Worm (Caenorhabditis elegans) whole organism, L1 larva: ENCODE measurements around the gene B0302.2.

ENCODE experiments used
- C16A3.4 ChIP-seq: fragments of 150-350 bp; optimal IDR thresholded peaks from 2 replicates; lab custom pipeline; 2014; ENCODE audit warnings: missing biosample characterization, missing genetic modification characterization
- C34B4.2 ChIP-seq: sonication (generic microtip); optimal IDR thresholded peaks from 2 replicates; lab custom pipeline; 2017; ENCODE audit warnings: mild to moderate bottlenecking, missing genetic modification characterization, missing compliant biosample characterization
- F16B12.6 ChIP-seq: fragments of 150-350 bp; optimal IDR thresholded peaks from 2 replicates; lab custom pipeline; 2014; ENCODE audit warnings: missing biosample characterization, missing genetic modification characterization
- alr-1 ChIP-seq: fragments of 200-800 bp; sonication (Bioruptor generic); optimal IDR thresholded peaks from 2 replicates; lab custom pipeline; 2018; ENCODE audit warnings: borderline replicate concordance, mild to moderate bottlenecking, missing genetic modification characterization, missing compliant biosample characterization
- aly-2 ChIP-seq: fragments of 150-350 bp; optimal IDR thresholded peaks from 2 replicates; lab custom pipeline; 2014; ENCODE audit warnings: missing biosample characterization, missing genetic modification characterization
- ama-1 ChIP-seq: fragments of 150-350 bp; optimal IDR thresholded peaks from 2 replicates; lab custom pipeline; 2014
- ceh-8 ChIP-seq: fragments of 200-800 bp; sonication (Bioruptor generic); optimal IDR thresholded peaks from 2 replicates; lab custom pipeline; 2018; ENCODE audit warnings: mild to moderate bottlenecking, missing genetic modification characterization, moderate library complexity, missing compliant biosample characterization
- ceh-88 ChIP-seq: fragments of 200-800 bp; sonication (Bioruptor generic); IDR thresholded peaks from 2 replicates; pipeline ENCODE4 v1.3.6; 2022; ENCODE audit warnings: missing genetic modification characterization, missing compliant biosample characterization
- ceh-90 ChIP-seq: sonication (generic microtip); optimal IDR thresholded peaks from 2 replicates; lab custom pipeline; 2016; ENCODE audit warnings: missing genetic modification characterization, missing compliant biosample characterization
- ces-1 ChIP-seq: fragments of 150-350 bp; optimal IDR thresholded peaks from 2 replicates; lab custom pipeline; 2014; ENCODE audit warnings: missing biosample characterization, missing genetic modification reagents, missing genetic modification characterization
- efl-1 ChIP-seq, 4 experiments: fragments of 150-350 bp; optimal IDR thresholded peaks in 3 of 4; peaks in 1 of 4; 1 replicate in 1 of 4; 2 replicates in 3 of 4; lab custom pipeline; 2014; ENCODE audit warnings: missing biosample characterization in 2 of 4, missing genetic modification characterization in 2 of 4, missing genetic modification reagents in 2 of 4
- efl-3 ChIP-seq: fragments of 200-800 bp; sonication (Bioruptor generic); optimal IDR thresholded peaks from 2 replicates; lab custom pipeline; 2018; ENCODE audit warnings: mild to moderate bottlenecking, missing genetic modification characterization, missing compliant biosample characterization
- egl-13 ChIP-seq: sonication (generic microtip); optimal IDR thresholded peaks from 2 replicates; lab custom pipeline; 2016; ENCODE audit warnings: missing genotype, missing genetic modification reagents, missing genetic modification characterization, missing compliant biosample characterization
- egl-27 ChIP-seq, 2 experiments: fragments of 150-350 bp in 1 of 2; sonication (generic microtip); optimal IDR thresholded peaks; 3 replicates each; lab custom pipeline; 2017 to 2018; ENCODE audit warnings: missing biosample characterization in 2 of 2, missing genetic modification characterization in 2 of 2, missing genetic modification reagents in 2 of 2
- elt-2 ChIP-seq: sonication (generic microtip); optimal IDR thresholded peaks from 2 replicates; lab custom pipeline; 2016; ENCODE audit warnings: missing genetic modification characterization, mild to moderate bottlenecking, inconsistent platforms, missing compliant biosample characterization, missing genetic modification reagents
- elt-3 ChIP-seq, 6 experiments: fragments of 150-350 bp in 1 of 6; sonication (generic microtip); optimal IDR thresholded peaks; 2 replicates each; lab custom pipeline; 2017 to 2018; ENCODE audit warnings: missing biosample characterization in 6 of 6, missing genetic modification characterization in 6 of 6, inconsistent platforms in 1 of 6
- fkh-10 ChIP-seq: sonication (generic microtip); optimal IDR thresholded peaks from 2 replicates; lab custom pipeline; 2017; ENCODE audit warnings: missing biosample characterization, missing genetic modification reagents, missing genetic modification characterization
- fkh-4 ChIP-seq: sonication (generic microtip); optimal IDR thresholded peaks from 2 replicates; lab custom pipeline; 2016; ENCODE audit warnings: missing compliant biosample characterization, missing genetic modification characterization, borderline replicate concordance
- fkh-8 ChIP-seq: sonication (generic microtip); optimal IDR thresholded peaks from 2 replicates; lab custom pipeline; 2016; ENCODE audit warnings: mild to moderate bottlenecking, missing genetic modification characterization, missing compliant biosample characterization
- fos-1 ChIP-seq: fragments of 150-350 bp; optimal IDR thresholded peaks from 2 replicates; lab custom pipeline; 2014; ENCODE audit warnings: missing biosample characterization, missing genetic modification characterization
- grh-1 ChIP-seq: fragments of 200-800 bp; sonication (Bioruptor generic); IDR thresholded peaks from 2 replicates; pipeline ENCODE4 v1.3.6; 2022; ENCODE audit warnings: missing genetic modification reagents, missing genetic modification characterization, missing compliant biosample characterization
- hlh-17 ChIP-seq: fragments of 200-800 bp; sonication (Bioruptor generic); optimal IDR thresholded peaks from 2 replicates; lab custom pipeline; 2018; ENCODE audit warnings: missing genetic modification characterization, mild to moderate bottlenecking, missing compliant biosample characterization, moderate library complexity, borderline replicate concordance
- hlh-4 ChIP-seq: sonication (generic microtip); optimal IDR thresholded peaks from 2 replicates; lab custom pipeline; 2016; ENCODE audit warnings: mild to moderate bottlenecking, missing genetic modification characterization, missing compliant biosample characterization
- hpl-2 ChIP-seq: fragments of 150-350 bp; optimal IDR thresholded peaks from 2 replicates; lab custom pipeline; 2014; ENCODE audit warnings: missing biosample characterization, missing genetic modification reagents, missing genetic modification characterization
- irx-1 ChIP-seq: sonication (generic microtip); optimal IDR thresholded peaks from 2 replicates; lab custom pipeline; 2016; ENCODE audit warnings: missing genetic modification characterization, missing compliant biosample characterization
- isw-1 ChIP-seq: fragments of 200-800 bp; sonication (Bioruptor generic); IDR thresholded peaks from 2 replicates; pipeline ENCODE4 v1.3.6; 2022; ENCODE audit warnings: missing genetic modification characterization, missing compliant biosample characterization
- jun-1 ChIP-seq: fragments of 150-350 bp; optimal IDR thresholded peaks from 2 replicates; lab custom pipeline; 2014; ENCODE audit warnings: missing biosample characterization, missing genetic modification reagents, missing genetic modification characterization
- lin-15B ChIP-seq: fragments of 150-350 bp; sonication (generic microtip); optimal IDR thresholded peaks from 3 replicates; lab custom pipeline; 2014; ENCODE audit warnings: missing biosample characterization, missing genetic modification characterization
- lin-35 ChIP-seq, 2 experiments: fragments of 150-350 bp; optimal IDR thresholded peaks; 2 replicates each; lab custom pipeline; 2014; ENCODE audit warnings: missing biosample characterization in 2 of 2, missing genetic modification characterization in 2 of 2, missing genetic modification reagents in 2 of 2
- lir-3 ChIP-seq: sonication (generic microtip); optimal IDR thresholded peaks from 2 replicates; lab custom pipeline; 2016; ENCODE audit warnings: mild to moderate bottlenecking, missing genetic modification characterization, moderate library complexity, missing compliant biosample characterization; ENCODE audit not compliant: poor library complexity
- mab-9 ChIP-seq: fragments of 200-800 bp; sonication (Bioruptor generic); IDR thresholded peaks from 2 replicates; pipeline ENCODE4 v1.3.6; 2022; ENCODE audit warnings: missing genetic modification reagents, missing genetic modification characterization, missing compliant biosample characterization
- mdl-1 ChIP-seq, 2 experiments: fragments of 150-350 bp; optimal IDR thresholded peaks; 2 replicates each; lab custom pipeline; 2014 to 2017; ENCODE audit warnings: missing biosample characterization in 2 of 2, missing genetic modification characterization in 2 of 2, inconsistent platforms in 1 of 2
- nhr-12 ChIP-seq: sonication (generic microtip); optimal IDR thresholded peaks from 2 replicates; lab custom pipeline; 2017; ENCODE audit warnings: missing biosample characterization, missing genetic modification characterization
- nhr-19 ChIP-seq: fragments of 200-800 bp; sonication (Bioruptor generic); conservative IDR thresholded peaks from 2 replicates; pipeline ENCODE4 v1.3.6; 2022; ENCODE audit warnings: missing genetic modification characterization, missing compliant biosample characterization
- nhr-237 ChIP-seq: fragments of 150-350 bp; optimal IDR thresholded peaks from 2 replicates; lab custom pipeline; 2014; ENCODE audit warnings: missing biosample characterization, missing genetic modification characterization
- nhr-71 ChIP-seq: sonication (generic microtip); optimal IDR thresholded peaks from 2 replicates; lab custom pipeline; 2016; ENCODE audit warnings: mild to moderate bottlenecking, missing genetic modification characterization, moderate library complexity, missing compliant biosample characterization
- nhr-76 ChIP-seq: sonication (generic microtip); optimal IDR thresholded peaks from 2 replicates; lab custom pipeline; 2017; ENCODE audit warnings: missing biosample characterization, missing genetic modification characterization
- nhr-77 ChIP-seq: fragments of 150-350 bp; optimal IDR thresholded peaks from 2 replicates; lab custom pipeline; 2014; ENCODE audit warnings: missing biosample characterization, missing genetic modification characterization
- nhr-85 ChIP-seq: sonication (generic microtip); peaks from one replicate; lab custom pipeline; 2016; ENCODE audit warnings: missing genetic modification characterization, inconsistent platforms, missing compliant biosample characterization
- pag-3 ChIP-seq: sonication (generic microtip); optimal IDR thresholded peaks from 2 replicates; lab custom pipeline; 2017; ENCODE audit warnings: missing genetic modification characterization, mild to moderate bottlenecking, missing compliant biosample characterization, antibody characterized with exemption, borderline replicate concordance; ENCODE audit not compliant: insufficient read depth
- pax-3 ChIP-seq: fragments of 200-800 bp; sonication (Bioruptor generic); optimal IDR thresholded peaks from 2 replicates; lab custom pipeline; 2018; ENCODE audit warnings: mild to moderate bottlenecking, missing genetic modification characterization, moderate library complexity, missing compliant biosample characterization
- pqm-1 ChIP-seq: sonication (generic microtip); optimal IDR thresholded peaks from 3 replicates; lab custom pipeline; 2017; ENCODE audit warnings: missing biosample characterization, missing genetic modification characterization
- rnt-1 ChIP-seq: sonication (generic microtip); optimal IDR thresholded peaks from 2 replicates; lab custom pipeline; 2016; ENCODE audit warnings: mild to moderate bottlenecking, missing genetic modification characterization, moderate library complexity, missing compliant biosample characterization
- skn-1 ChIP-seq: fragments of 150-350 bp; optimal IDR thresholded peaks from 2 replicates; lab custom pipeline; 2014; ENCODE audit warnings: missing biosample characterization, missing genetic modification characterization
- sox-4 ChIP-seq: sonication (generic microtip); optimal IDR thresholded peaks from 2 replicates; lab custom pipeline; 2016; ENCODE audit warnings: missing genetic modification characterization, missing compliant biosample characterization
- sup-37 ChIP-seq: fragments of 200-800 bp; sonication (Bioruptor generic); optimal IDR thresholded peaks from 2 replicates; lab custom pipeline; 2018; ENCODE audit warnings: mild to moderate bottlenecking, missing genetic modification characterization, missing compliant biosample characterization
- unc-130 ChIP-seq: fragments of 150-350 bp; optimal IDR thresholded peaks from 2 replicates; lab custom pipeline; 2017; ENCODE audit warnings: missing biosample characterization, missing genetic modification characterization, inconsistent platforms
- unc-86 ChIP-seq: sonication (generic microtip); optimal IDR thresholded peaks from 2 replicates; lab custom pipeline; 2016; ENCODE audit warnings: missing genetic modification characterization, missing compliant biosample characterization
- zip-4 ChIP-seq: fragments of 200-800 bp; sonication (Bioruptor generic); optimal IDR thresholded peaks from 2 replicates; lab custom pipeline; 2018; ENCODE audit warnings: mild to moderate bottlenecking, missing genetic modification characterization, moderate library complexity, missing compliant biosample characterization
- ztf-4 ChIP-seq: fragments of 150-350 bp; optimal IDR thresholded peaks from 2 replicates; lab custom pipeline; 2014; ENCODE audit warnings: missing biosample characterization, missing genetic modification characterization

The B0302.2 gene

ce11 chrX:17181220-17181619 lies 2.9 kb downstream of the B0302.2 start (continued):
- peak; percentile 4; the same call in 1 of the 2 replicates for TF ChIP-seq isw-1 (GFP tag; lab: Robert Waterston, UW)
- TF ChIP-seq efl-1 (optimal IDR thresholded peaks at IDR 0.05; lab: Kevin White, UChicago), result peak; percentile 53 to 68
- peak; percentile 5 to 40 for TF ChIP-seq efl-1 (GFP tag; optimal IDR thresholded peaks at IDR 0.05 in 1 of 2; lab: Kevin White, UChicago)
- TF ChIP-seq lin-35 (GFP tag; optimal IDR thresholded peaks at IDR 0.05; lab: Kevin White, UChicago), result peak; percentile 32 to 77
- no peak for TF ChIP-seq efl-3 (GFP tag; lab: Kevin White, UChicago)
- TF ChIP-seq ces-1, result no peak
- peak; percentile 65 for TF ChIP-seq nhr-85 (tag; lab: Kevin White, UChicago)
- no peak for TF ChIP-seq hlh-4 (tag; lab: Kevin White, UChicago)
- TF ChIP-seq elt-3 (tag; optimal IDR thresholded peaks at IDR 0.05; lab: Kevin White, UChicago), result peak in 2 of 6 experiments; percentile 37 to 49
- TF ChIP-seq C34B4.2 (tag; lab: Kevin White, UChicago), result no peak
- peak; percentile 15 for TF ChIP-seq hpl-2
- TF ChIP-seq mab-9 (GFP tag; lab: Robert Waterston, UW), result no peak
- TF ChIP-seq ceh-88 (GFP tag; lab: Robert Waterston, UW), result no peak; the same call in 1 of the 2 replicates
- TF ChIP-seq nhr-12 (tag; lab: Kevin White, UChicago), result no peak
- peak; percentile 78 for TF ChIP-seq nhr-77 (tag; lab: Kevin White, UChicago)
- peak; percentile 54 for TF ChIP-seq unc-86
- peak; percentile 22 for TF ChIP-seq elt-2 (tag; lab: Kevin White, UChicago)
- peak; percentile 77 for TF ChIP-seq skn-1 (tag; lab: Kevin White, UChicago)
- peak; percentile 40 for TF ChIP-seq zip-4 (GFP tag; lab: Kevin White, UChicago)
- TF ChIP-seq sup-37 (GFP tag; lab: Kevin White, UChicago), result no peak
- TF ChIP-seq fkh-10 (GFP tag; lab: Kevin White, UChicago), result peak; percentile 35
- TF ChIP-seq fkh-8 (tag; lab: Kevin White, UChicago), result peak; percentile 53
- no peak for TF ChIP-seq aly-2 (tag; lab: Kevin White, UChicago)
- peak; percentile 1 for TF ChIP-seq pag-3
- TF ChIP-seq lin-15B (tag; lab: Kevin White, UChicago), result no peak
- no peak for TF ChIP-seq hlh-17 (GFP tag; lab: Kevin White, UChicago)
- TF ChIP-seq pqm-1 (tag; lab: Kevin White, UChicago), result no peak
- TF ChIP-seq ztf-4 (tag; lab: Kevin White, UChicago), result peak; percentile 8
- TF ChIP-seq nhr-76 (tag; lab: Kevin White, UChicago), result no peak
- TF ChIP-seq egl-13 (tag; lab: Kevin White, UChicago), result no peak
- peak; percentile 69 for TF ChIP-seq nhr-19 (GFP tag; lab: Robert Waterston, UW)
- TF ChIP-seq ama-1 (lab: Kevin White, UChicago), result no peak
- peak; percentile 25 for TF ChIP-seq lir-3 (tag; lab: Kevin White, UChicago)
- peak; percentile 85 for TF ChIP-seq rnt-1 (tag; lab: Kevin White, UChicago)
- peak; percentile 52 for TF ChIP-seq ceh-8
- no peak for TF ChIP-seq F16B12.6 (tag; lab: Kevin White, UChicago)
- peak; percentile 49 for TF ChIP-seq sox-4 (tag; lab: Kevin White, UChicago)
- TF ChIP-seq grh-1 (GFP tag; lab: Robert Waterston, UW), result no peak
- TF ChIP-seq jun-1 (tag; lab: Kevin White, UChicago), result peak; percentile 86
- TF ChIP-seq nhr-71 (tag; lab: Kevin White, UChicago), result peak; percentile 75
- TF ChIP-seq egl-27 (tag; optimal IDR thresholded peaks at IDR 0.05; lab: Kevin White, UChicago), result no peak

- TF ChIP-seq egl-13 (tag; lab: Kevin White, UChicago) (peak; percentile 31), ceh-90 (no peak), pax-3 (tag; lab: Kevin White, UChicago) (no peak), nhr-237 (tag; lab: Kevin White, UChicago) (no peak), fos-1 (peak; percentile 50), fkh-4 (tag; lab: Kevin White, UChicago) (no peak), F16B12.6 (tag; lab: Kevin White, UChicago) (peak; percentile 2), alr-1 (tag; lab: Kevin White, UChicago) (no peak), irx-1 (tag; lab: Kevin White, UChicago) (peak; percentile 2), lin-35 (GFP tag; optimal IDR thresholded peaks at IDR 0.05; lab: Kevin White, UChicago) (peak; percentile 29 to 64), elt-3 (tag; optimal IDR thresholded peaks at IDR 0.05; lab: Kevin White, UChicago) (peak in 1 of 6 experiments; percentile 29), nhr-85 (tag; lab: Kevin White, UChicago) (peak; percentile 59), C16A3.4 (tag; lab: Kevin White, UChicago) (peak; percentile 70), jun-1 (tag; lab: Kevin White, UChicago) (peak; percentile 85), sup-37 (GFP tag; lab: Kevin White, UChicago) (no peak), unc-130 (no peak), efl-1 (optimal IDR thresholded peaks at IDR 0.05; lab: Kevin White, UChicago) (peak; percentile 50 to 68), efl-1 (GFP tag; optimal IDR thresholded peaks at IDR 0.05 in 1 of 2; lab: Kevin White, UChicago) (peak in 1 of 2 experiments; percentile 93), mdl-1 (tag; optimal IDR thresholded peaks at IDR 0.05; lab: Kevin White, UChicago) (peak in 1 of 2 experiments; percentile 92), nhr-77 (tag; lab: Kevin White, UChicago) (peak; percentile 42)
These were observed 6.0 kb downstream of the B0302.2 start for ce11 chrX:17184363-17184762.
